Worm (Caenorhabditis elegans) whole organism, L3 larva: ENCODE data around the gene aaim-1.

Experiments
- R02D3.7 ChIP-seq: fragments of 150-350 bp; optimal IDR thresholded peaks from 2 replicates; lab custom pipeline; 2014; ENCODE audit warnings: missing biosample characterization, missing genetic modification characterization
- aly-2 ChIP-seq: fragments of 150-350 bp; optimal IDR thresholded peaks from 2 replicates; lab custom pipeline; 2014; ENCODE audit warnings: missing biosample characterization, missing genetic modification characterization
- ceh-82 ChIP-seq: fragments of 150-350 bp; optimal IDR thresholded peaks from 2 replicates; lab custom pipeline; 2014; ENCODE audit warnings: missing biosample characterization, missing genetic modification characterization
- fkh-10 ChIP-seq: sonication (generic microtip); optimal IDR thresholded peaks from 2 replicates; lab custom pipeline; 2017; ENCODE audit warnings: missing biosample characterization, missing genetic modification reagents, missing genetic modification characterization
- mml-1 ChIP-seq: fragments of 150-350 bp; sonication (generic microtip); optimal IDR thresholded peaks from 3 replicates; lab custom pipeline; 2014; ENCODE audit warnings: missing biosample characterization, missing genetic modification characterization
- nhr-11 ChIP-seq: fragments of 150-350 bp; optimal IDR thresholded peaks from 2 replicates; lab custom pipeline; 2014; ENCODE audit warnings: missing biosample characterization, missing genetic modification characterization
- nhr-237 ChIP-seq: fragments of 150-350 bp; optimal IDR thresholded peaks from 2 replicates; lab custom pipeline; 2014; ENCODE audit warnings: missing biosample characterization, missing genetic modification characterization
- nhr-25 ChIP-seq: sonication (generic microtip); optimal IDR thresholded peaks from 2 replicates; lab custom pipeline; 2017; ENCODE audit warnings: missing biosample characterization, missing genetic modification characterization
- nhr-76 ChIP-seq: fragments of 150-350 bp; sonication (generic microtip); optimal IDR thresholded peaks from 5 replicates; lab custom pipeline; 2014; ENCODE audit warnings: missing biosample characterization, missing genetic modification characterization
- skn-1 ChIP-seq: fragments of 150-350 bp; optimal IDR thresholded peaks from 2 replicates; lab custom pipeline; 2014; ENCODE audit warnings: missing biosample characterization, missing genetic modification characterization
- snpc-4 ChIP-seq: fragments of 150-350 bp; optimal IDR thresholded peaks from 2 replicates; lab custom pipeline; 2014; ENCODE audit warnings: missing biosample characterization, missing genetic modification characterization
- unc-62 ChIP-seq: fragments of 150-350 bp; sonication (generic microtip); optimal IDR thresholded peaks from 4 replicates; lab custom pipeline; 2014; ENCODE audit warnings: missing biosample characterization, missing genetic modification reagents, missing genetic modification characterization
- ztf-11 ChIP-seq: fragments of 150-350 bp; optimal IDR thresholded peaks from 2 replicates; lab custom pipeline; 2014; ENCODE audit warnings: missing biosample characterization, missing genetic modification characterization

DNA sequence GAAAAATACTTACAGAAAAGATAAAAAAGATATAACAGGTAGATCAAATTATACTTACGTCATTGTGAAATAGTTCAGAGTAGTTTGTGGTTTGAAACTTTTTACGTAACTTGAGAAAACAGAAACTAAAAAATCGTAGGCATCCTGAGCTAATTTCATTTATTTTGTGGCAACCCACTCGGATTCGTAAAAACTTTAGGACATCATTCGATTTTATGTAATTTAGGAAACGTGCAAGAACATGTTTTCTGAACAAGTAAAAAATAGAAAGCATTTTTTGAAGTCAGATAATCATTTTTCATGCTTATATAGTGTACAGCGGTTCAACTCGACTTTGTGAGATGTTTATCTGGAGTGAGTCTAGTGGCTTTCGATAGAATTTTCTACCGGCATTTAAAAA is 36.5 kb upstream of the aaim-1 start, which contains the start of gene hic-1:
- TF ChIP-seq mml-1 (tag; lab: Kevin White, UChicago) (no peak), aly-2 (tag; lab: Kevin White, UChicago) (no peak), nhr-25 (tag; lab: Kevin White, UChicago) (no peak), R02D3.7 (tag; lab: Kevin White, UChicago) (no peak), nhr-237 (no peak), snpc-4 (no peak), ceh-82 (tag; lab: Kevin White, UChicago) (no peak), skn-1 (no peak), unc-62 (no peak), ztf-11 (tag; lab: Kevin White, UChicago) (no peak), fkh-10 (GFP tag; lab: Kevin White, UChicago) (no peak), nhr-11 (tag; lab: Kevin White, UChicago) (no peak), nhr-76 (tag; lab: Kevin White, UChicago) (no peak)
